Worm (Caenorhabditis elegans) whole organism, young adult: ENCODE data around the gene R04D3.2.

ENCODE experiments used
- B0261.1 ChIP-seq: sonication (generic microtip); optimal IDR thresholded peaks from 2 replicates; lab custom pipeline; 2016; ENCODE audit warnings: mild to moderate bottlenecking, missing genetic modification characterization, moderate library complexity, missing compliant biosample characterization
- D2030.7 ChIP-seq: fragments of 200-800 bp; sonication (Bioruptor generic); IDR thresholded peaks from 2 replicates; pipeline ENCODE4 v1.3.6; 2022; ENCODE audit warnings: missing genetic modification reagents, missing genetic modification characterization, missing compliant biosample characterization
- F39B2.1 ChIP-seq: fragments of 200-800 bp; sonication (Bioruptor generic); IDR thresholded peaks from 2 replicates; pipeline ENCODE4 v1.3.6; 2022; ENCODE audit warnings: missing genetic modification reagents, missing genetic modification characterization, missing compliant biosample characterization
- F52B5.7 ChIP-seq: sonication (generic microtip); optimal IDR thresholded peaks from 2 replicates; lab custom pipeline; 2016; ENCODE audit warnings: mild to moderate bottlenecking, missing genetic modification characterization, missing compliant biosample characterization
- K12H6.12 ChIP-seq: fragments of 200-800 bp; sonication (Bioruptor generic); optimal IDR thresholded peaks from 2 replicates; lab custom pipeline; 2018; ENCODE audit warnings: mild to moderate bottlenecking, missing genetic modification characterization, missing compliant biosample characterization
- T07F8.4 ChIP-seq: sonication (generic microtip); optimal IDR thresholded peaks from 2 replicates; lab custom pipeline; 2016; ENCODE audit warnings: mild to moderate bottlenecking, missing genetic modification characterization, moderate library complexity, missing compliant biosample characterization
- Y56A3A.18 ChIP-seq: fragments of 200-800 bp; sonication (Bioruptor generic); IDR thresholded peaks from 2 replicates; pipeline ENCODE4 v1.3.6; 2022; ENCODE audit warnings: missing genetic modification reagents, missing genetic modification characterization, missing compliant biosample characterization
- ZK185.1 ChIP-seq: sonication (generic microtip); optimal IDR thresholded peaks from 2 replicates; lab custom pipeline; 2016; ENCODE audit warnings: mild to moderate bottlenecking, missing genetic modification characterization, missing compliant biosample characterization; ENCODE audit not compliant: poor library complexity, severe bottlenecking
- aptf-2 ChIP-seq: fragments of 200-800 bp; sonication (Bioruptor generic); conservative IDR thresholded peaks from 2 replicates; pipeline ENCODE4 v1.3.6; 2022; ENCODE audit warnings: missing genetic modification reagents, missing genetic modification characterization, missing compliant biosample characterization
- aptf-3 ChIP-seq: fragments of 200-800 bp; sonication (Bioruptor generic); IDR thresholded peaks from 2 replicates; pipeline ENCODE4 v1.3.6; 2022; ENCODE audit warnings: missing genetic modification characterization, missing compliant biosample characterization
- attf-3 ChIP-seq: fragments of 200-800 bp; sonication (Bioruptor generic); conservative IDR thresholded peaks from 2 replicates; pipeline ENCODE4 v1.3.6; 2022; ENCODE audit warnings: missing genetic modification reagents, missing genetic modification characterization, missing compliant biosample characterization
- bed-1 ChIP-seq: fragments of 200-800 bp; sonication (Bioruptor generic); IDR thresholded peaks from 2 replicates; pipeline ENCODE4 v1.3.6; 2022; ENCODE audit warnings: missing genetic modification reagents, missing genetic modification characterization, missing compliant biosample characterization
- bed-2 ChIP-seq: fragments of 200-800 bp; sonication (Bioruptor generic); IDR thresholded peaks from 2 replicates; pipeline ENCODE4 v1.3.6; 2022; ENCODE audit warnings: missing genetic modification reagents, missing genetic modification characterization, missing compliant biosample characterization
- ccch-3 ChIP-seq: fragments of 200-800 bp; sonication (Bioruptor generic); optimal IDR thresholded peaks from 2 replicates; lab custom pipeline; 2018; ENCODE audit warnings: mild to moderate bottlenecking, missing genetic modification characterization, missing compliant biosample characterization
- cebp-1 ChIP-seq, 2 experiments: fragments of 200-800 bp in 1 of 2; sonication (Bioruptor generic) in 1 of 2; sonication (generic microtip) in 1 of 2; IDR thresholded peaks in 1 of 2; optimal IDR thresholded peaks in 1 of 2; 2 replicates each; pipeline versions ENCODE4 v1.3.6 to Lab custom; 2017 to 2022; ENCODE audit warnings: missing compliant biosample characterization in 2 of 2, missing genetic modification characterization in 2 of 2, mild to moderate bottlenecking in 1 of 2, missing genetic modification reagents in 1 of 2, moderate library complexity in 1 of 2
- ceh-27 ChIP-seq: fragments of 200-800 bp; sonication (Bioruptor generic); optimal IDR thresholded peaks from 2 replicates; lab custom pipeline; 2018; ENCODE audit warnings: mild to moderate bottlenecking, missing genetic modification characterization, moderate library complexity, missing compliant biosample characterization
- ceh-40 ChIP-seq: fragments of 200-800 bp; sonication (Bioruptor generic); IDR thresholded peaks from 2 replicates; pipeline ENCODE4 v1.3.6; 2022; ENCODE audit warnings: missing genetic modification characterization, missing compliant biosample characterization
- ceh-79 ChIP-seq: sonication (generic microtip); optimal IDR thresholded peaks from 2 replicates; lab custom pipeline; 2017; ENCODE audit warnings: mild to moderate bottlenecking, missing genetic modification characterization, missing compliant biosample characterization
- ceh-91 ChIP-seq: fragments of 200-800 bp; sonication (Bioruptor generic); IDR thresholded peaks from 2 replicates; pipeline ENCODE4 v1.3.6; 2022; ENCODE audit warnings: missing genetic modification reagents, missing genetic modification characterization, missing compliant biosample characterization
- die-1 ChIP-seq: sonication (generic microtip); optimal IDR thresholded peaks from 2 replicates; lab custom pipeline; 2016; ENCODE audit warnings: missing genotype, mild to moderate bottlenecking, missing genetic modification characterization, missing compliant biosample characterization
- hmg-1.2 ChIP-seq: fragments of 200-800 bp; sonication (Bioruptor generic); IDR thresholded peaks from 2 replicates; pipeline ENCODE4 v1.3.6; 2022; ENCODE audit warnings: missing genetic modification reagents, missing genetic modification characterization, missing compliant biosample characterization
- hmg-20 ChIP-seq: fragments of 200-800 bp; sonication (Bioruptor generic); IDR thresholded peaks from 2 replicates; pipeline ENCODE4 v1.3.6; 2022; ENCODE audit warnings: missing genetic modification reagents, missing genetic modification characterization, missing compliant biosample characterization
- hsf-1 ChIP-seq: fragments of 200-800 bp; sonication (Bioruptor generic); IDR thresholded peaks from 2 replicates; pipeline ENCODE4 v1.3.6; 2022; ENCODE audit warnings: missing genetic modification reagents, missing genetic modification characterization, missing compliant biosample characterization
- lin-26 ChIP-seq: fragments of 200-800 bp; sonication (Bioruptor generic); IDR thresholded peaks from 2 replicates; pipeline ENCODE4 v1.3.6; 2022; ENCODE audit warnings: missing genetic modification reagents, missing genetic modification characterization, missing compliant biosample characterization
- lin-35 ChIP-seq, 3 experiments: fragments of 150-350 bp in 2 of 3; sonication (generic microtip) in 1 of 3; optimal IDR thresholded peaks; 2 replicates each; lab custom pipeline; 2014 to 2018; ENCODE audit warnings: missing biosample characterization in 3 of 3, missing genetic modification characterization in 3 of 3, missing genetic modification reagents in 3 of 3
- lin-54 ChIP-seq: fragments of 200-800 bp; sonication (Bioruptor generic); optimal IDR thresholded peaks from 2 replicates; lab custom pipeline; 2018; ENCODE audit warnings: mild to moderate bottlenecking, missing genetic modification characterization, missing compliant biosample characterization
- madf-8 ChIP-seq: fragments of 200-800 bp; sonication (Bioruptor generic); conservative IDR thresholded peaks from 2 replicates; pipeline ENCODE4 v1.3.6; 2022; ENCODE audit warnings: missing genetic modification reagents, missing genetic modification characterization, missing compliant biosample characterization
- mel-28 ChIP-seq: sonication (generic microtip); optimal IDR thresholded peaks from 2 replicates; lab custom pipeline; 2016; ENCODE audit warnings: borderline replicate concordance, mild to moderate bottlenecking, missing genetic modification characterization, missing compliant biosample characterization
- mes-4 ChIP-seq: sonication (generic microtip); optimal IDR thresholded peaks from 2 replicates; lab custom pipeline; 2016; ENCODE audit warnings: missing genotype, missing genetic modification characterization, missing compliant biosample characterization
- nhr-120 ChIP-seq: fragments of 200-800 bp; sonication (Bioruptor generic); IDR thresholded peaks from 2 replicates; pipeline ENCODE4 v1.3.6; 2022; ENCODE audit warnings: missing genetic modification characterization, missing compliant biosample characterization
- nhr-179 ChIP-seq: sonication (generic microtip); optimal IDR thresholded peaks from 2 replicates; lab custom pipeline; 2016; ENCODE audit warnings: mild to moderate bottlenecking, missing genetic modification characterization, missing compliant biosample characterization
- pbrm-1 ChIP-seq: fragments of 200-800 bp; sonication (Bioruptor generic); IDR thresholded peaks from 2 replicates; pipeline ENCODE4 v1.3.6; 2022; ENCODE audit warnings: missing genetic modification reagents, missing genetic modification characterization, missing compliant biosample characterization
- repo-1 ChIP-seq: sonication (generic microtip); optimal IDR thresholded peaks from 2 replicates; lab custom pipeline; 2017; ENCODE audit warnings: mild to moderate bottlenecking, missing genetic modification characterization, missing compliant biosample characterization
- sdz-38 ChIP-seq: sonication (generic microtip); optimal IDR thresholded peaks from 2 replicates; lab custom pipeline; 2016; ENCODE audit warnings: missing genotype, missing genetic modification characterization, missing compliant biosample characterization
- sea-2 ChIP-seq: fragments of 200-800 bp; sonication (Bioruptor generic); IDR thresholded peaks from 2 replicates; pipeline ENCODE4 v1.3.6; 2022; ENCODE audit warnings: missing genetic modification characterization, missing compliant biosample characterization
- snpc-1.1 ChIP-seq: sonication (generic microtip); optimal IDR thresholded peaks from 2 replicates; lab custom pipeline; 2017; ENCODE audit warnings: missing genetic modification characterization, mild to moderate bottlenecking, missing compliant biosample characterization, antibody characterized with exemption, moderate library complexity, missing genotype, missing genetic modification reagents; ENCODE audit not compliant: insufficient read depth
- tbp1 ChIP-seq: fragments of 200-800 bp; sonication (Bioruptor generic); optimal IDR thresholded peaks from 2 replicates; lab custom pipeline; 2018; ENCODE audit warnings: mild to moderate bottlenecking, missing genetic modification characterization, missing compliant biosample characterization
- tbx-9 ChIP-seq: sonication (generic microtip); optimal IDR thresholded peaks from 2 replicates; lab custom pipeline; 2016; ENCODE audit warnings: borderline replicate concordance, missing genetic modification characterization, inconsistent platforms, missing compliant biosample characterization
- xnd-1 ChIP-seq: sonication (generic microtip); optimal IDR thresholded peaks from 2 replicates; lab custom pipeline; 2016; ENCODE audit warnings: missing genotype, missing genetic modification reagents, missing genetic modification characterization, missing compliant biosample characterization
- ztf-25 ChIP-seq: fragments of 200-800 bp; sonication (Bioruptor generic); IDR thresholded peaks from 2 replicates; pipeline ENCODE4 v1.3.6; 2022; ENCODE audit warnings: missing genetic modification reagents, missing genetic modification characterization, missing compliant biosample characterization
- ztf-28 ChIP-seq: fragments of 200-800 bp; sonication (Bioruptor generic); IDR thresholded peaks from 2 replicates; pipeline ENCODE4 v1.3.6; 2022; ENCODE audit warnings: missing genetic modification reagents, missing genetic modification characterization, missing compliant biosample characterization
- ztf-6 ChIP-seq: fragments of 200-800 bp; sonication (Bioruptor generic); IDR thresholded peaks from 2 replicates; pipeline ENCODE4 v1.3.6; 2022; ENCODE audit warnings: missing genetic modification reagents, missing genetic modification characterization, missing compliant biosample characterization

Gene R04D3.2

ce11 chrX:13303357-13303756, 16.9 kb upstream of the R04D3.2 start, which contains the start of gene srd-42:
TSS of gene srd-42 (minus strand) at chrX:13303457.
- TF ChIP-seq sdz-38 (tag; lab: Kevin White, UChicago), result no peak
- TF ChIP-seq ccch-3, result no peak
- no peak for TF ChIP-seq F52B5.7 (tag; lab: Kevin White, UChicago)
- TF ChIP-seq aptf-3, result no peak
- TF ChIP-seq nhr-120 (GFP tag; lab: Robert Waterston, UW), result no peak
- no peak for TF ChIP-seq lin-54

DNA sequence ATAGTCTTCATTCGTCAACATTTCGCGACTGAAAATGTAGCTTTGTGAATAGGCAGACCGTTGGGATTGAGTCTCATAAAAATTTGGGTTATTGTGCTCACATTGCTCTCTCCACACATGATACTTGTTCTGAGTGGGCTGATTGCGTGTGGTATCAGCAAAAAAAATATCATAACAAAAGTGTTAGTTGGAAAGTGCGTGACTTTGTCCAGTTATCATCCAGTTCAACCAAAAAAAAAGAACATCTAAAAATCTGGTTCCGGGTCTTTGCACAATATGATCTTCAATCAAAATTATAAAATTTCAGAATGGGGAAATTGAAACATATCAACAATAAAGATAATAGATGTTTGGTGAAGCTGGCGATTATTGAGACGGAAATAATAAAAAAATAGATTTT, 14.1 kb upstream of the R04D3.2 start, which contains the start of gene srd-39:
Gene srd-39, minus strand, starts transcription at position 101 of the 400 bp plus-strand sequence.
- TF ChIP-seq bed-2 (GFP tag; lab: Robert Waterston, UW), result no peak

DNA sequence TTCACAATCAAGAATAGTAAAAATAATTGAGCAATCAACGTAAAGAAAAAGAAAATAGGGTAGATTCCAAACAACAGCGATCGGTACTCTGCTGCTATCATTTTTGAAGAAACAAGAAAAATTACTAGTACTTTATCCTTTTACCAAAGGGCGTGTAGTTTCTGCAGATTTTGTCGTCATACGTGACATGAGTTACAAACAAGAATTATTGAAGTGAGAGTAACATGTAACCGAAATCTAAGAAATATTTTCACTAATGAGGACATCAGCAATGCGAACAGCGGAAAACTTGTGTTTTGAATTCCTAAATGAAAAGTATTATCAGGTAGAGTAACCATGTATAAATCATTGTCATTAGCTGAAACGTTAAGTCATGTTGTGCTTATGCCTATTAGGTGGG, 8.2 kb upstream of the R04D3.2 start, which contains the start of gene srd-36:
Gene srd-36, minus strand, starts transcription at position 101 of the 400 bp plus-strand sequence.
- no peak for TF ChIP-seq D2030.7 (GFP tag; lab: Robert Waterston, UW)
- TF ChIP-seq bed-1 (GFP tag; lab: Robert Waterston, UW), result no peak
- no peak for TF ChIP-seq ztf-6
- TF ChIP-seq repo-1 (tag; lab: Kevin White, UChicago), result no peak
- no peak for TF ChIP-seq Y56A3A.18 (GFP tag; lab: Robert Waterston, UW)
- no peak for TF ChIP-seq sdz-38 (tag; lab: Kevin White, UChicago)
- TF ChIP-seq ceh-27 (GFP tag; lab: Kevin White, UChicago), result no peak
- TF ChIP-seq ceh-79 (tag; lab: Kevin White, UChicago), result no peak
- TF ChIP-seq madf-8, result no peak
- no peak for TF ChIP-seq xnd-1 (tag; lab: Kevin White, UChicago)

ce11 chrX:13293023-13293422, 6.6 kb upstream of the R04D3.2 start:
- 0 out of 2 replicates have a peak, but pooled peaks have one; percentile 7 for TF ChIP-seq hmg-1.2
- peak; percentile 4 for TF ChIP-seq T07F8.4
- TF ChIP-seq die-1, result peak; percentile 75
- peak; percentile 68 for TF ChIP-seq B0261.1 (tag; lab: Kevin White, UChicago)
- TF ChIP-seq ztf-6, result no peak
- peak; percentile 81 for TF ChIP-seq lin-26 (GFP tag; lab: Robert Waterston, UW)
- no peak for TF ChIP-seq ceh-79 (tag; lab: Kevin White, UChicago)
- TF ChIP-seq pbrm-1 (GFP tag; lab: Robert Waterston, UW), result peak; percentile 31; the same call in 1 of the 2 replicates
- no peak for TF ChIP-seq hsf-1 (GFP tag; lab: Robert Waterston, UW)
- TF ChIP-seq F39B2.1 (GFP tag; lab: Robert Waterston, UW), result no peak
- TF ChIP-seq mes-4 (tag; lab: Kevin White, UChicago), result peak; percentile 51
- TF ChIP-seq snpc-1.1 (tag; lab: Kevin White, UChicago), result peak; percentile 29
- TF ChIP-seq hmg-20 (GFP tag; lab: Robert Waterston, UW), result no peak
- TF ChIP-seq attf-3 (GFP tag; lab: Robert Waterston, UW), result no peak
- TF ChIP-seq ztf-25, result no peak
- no peak for TF ChIP-seq cebp-1 (GFP tag; IDR thresholded peaks at IDR 0.05; lab: Robert Waterston, UW)
- no peak for TF ChIP-seq cebp-1 (tag; optimal IDR thresholded peaks at IDR 0.05; lab: Kevin White, UChicago)
- TF ChIP-seq tbx-9 (tag; lab: Kevin White, UChicago), result no peak
- TF ChIP-seq sea-2 (GFP tag; lab: Robert Waterston, UW), result no peak
- TF ChIP-seq ZK185.1 (tag; lab: Kevin White, UChicago), result no peak
- TF ChIP-seq lin-35 (GFP tag; optimal IDR thresholded peaks at IDR 0.05; lab: Kevin White, UChicago), result no peak
- no peak for TF ChIP-seq ceh-91 (GFP tag; lab: Robert Waterston, UW)
- TF ChIP-seq aptf-2 (GFP tag; lab: Robert Waterston, UW), result no peak
- TF ChIP-seq D2030.7 (GFP tag; lab: Robert Waterston, UW), result peak; percentile 41; the same call in 1 of the 2 replicates
- peak; percentile 8 for TF ChIP-seq nhr-179 (tag; lab: Kevin White, UChicago)
- peak; percentile 83 for TF ChIP-seq tbp1 (GFP tag; lab: Kevin White, UChicago)
- no peak for TF ChIP-seq mel-28 (tag; lab: Kevin White, UChicago)
- no peak for TF ChIP-seq F52B5.7 (tag; lab: Kevin White, UChicago)
- no peak for TF ChIP-seq ztf-28 (GFP tag; lab: Robert Waterston, UW)
- TF ChIP-seq ccch-3, result no peak
- TF ChIP-seq ceh-40 (GFP tag; lab: Robert Waterston, UW), result no peak
- TF ChIP-seq K12H6.12, result no peak
